Worm (Caenorhabditis elegans): ENCODE results near the gene ced-3.

- TF ChIP-seq ztf-23 (GFP tag; IDR thresholded peaks at IDR 0.05) (no peak), T22C8.4 (GFP tag; IDR thresholded peaks at IDR 0.05) (no peak), ztf-29 (GFP tag; IDR thresholded peaks at IDR 0.05) (no peak), ref-1 (GFP tag; conservative IDR thresholded peaks at IDR 0.05) (no peak), flt-1 (GFP tag; IDR thresholded peaks at IDR 0.05) (no peak)
These were observed 13.9 kb downstream of the ced-3 start for ce11 chrIV:13190075-13190474.
